Worm (Caenorhabditis elegans): ENCODE measurements around the gene tbc-11.

- TF ChIP-seq hnd-1 (tag; optimal IDR thresholded peaks at IDR 0.05) (no peak), ama-1 (optimal IDR thresholded peaks at IDR 0.05) (no peak)
These were observed 27.9 kb downstream of the tbc-11 start for ce11 chrX:952557-953083.

Data from whole organism, early embryonic.